Worm (Caenorhabditis elegans): ENCODE results near the gene F13A7.1.

The F13A7.1 gene

DNA sequence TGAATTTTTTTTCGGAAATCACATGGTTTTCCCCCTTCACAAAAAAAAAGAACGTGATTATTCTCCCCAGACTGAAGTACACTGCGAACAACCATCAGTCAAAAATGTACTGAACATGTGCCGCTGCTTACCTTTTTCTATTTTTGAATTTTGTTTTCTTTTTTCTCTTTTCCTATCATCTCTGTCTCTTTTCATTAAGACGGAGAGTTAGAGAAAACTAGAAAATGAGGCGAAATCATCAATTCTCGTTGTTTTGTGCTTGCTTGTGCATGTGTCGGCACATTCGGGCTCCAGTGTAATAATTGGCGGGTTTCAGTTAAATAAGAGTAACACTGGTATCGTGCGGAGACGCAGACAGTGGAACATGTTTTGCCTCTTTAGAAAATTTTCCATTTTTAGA lies 25.5 kb downstream of the F13A7.1 start (continued):
- TF ChIP-seq ets-5 (GFP tag; IDR thresholded peaks at IDR 0.05) (no peak), lin-14 (GFP tag; optimal IDR thresholded peaks at IDR 0.05) (peak; percentile 72), elt-3 (tag; optimal IDR thresholded peaks at IDR 0.05) (no peak), efl-1 (optimal IDR thresholded peaks at IDR 0.05) (peak; percentile 15 to 25), efl-1 (GFP tag; optimal IDR thresholded peaks at IDR 0.05 in 1 of 2) (peak; percentile 9 to 90), C16A3.4 (tag; optimal IDR thresholded peaks at IDR 0.05) (peak; percentile 12), fos-1 (tag; optimal IDR thresholded peaks at IDR 0.05) (no peak), skn-1 (tag; optimal IDR thresholded peaks at IDR 0.05) (peak; percentile 28), snu-23 (GFP tag; optimal IDR thresholded peaks at IDR 0.05) (peak; percentile 34), lsy-2 (tag; optimal IDR thresholded peaks at IDR 0.05) (peak in 1 of 2 experiments; percentile 44), lin-39 (tag; optimal IDR thresholded peaks at IDR 0.05) (peak; percentile 14), blmp-1 (tag; optimal IDR thresholded peaks at IDR 0.05) (no peak), nhr-77 (tag; optimal IDR thresholded peaks at IDR 0.05) (no peak)

- TF ChIP-seq lin-39 (tag; optimal IDR thresholded peaks at IDR 0.05) = no peak
- TF ChIP-seq fkh-8 (tag; optimal IDR thresholded peaks at IDR 0.05) = no peak
- TF ChIP-seq mab-9 (GFP tag; IDR thresholded peaks at IDR 0.05) = no peak
- no peak for TF ChIP-seq nhr-28 (tag; optimal IDR thresholded peaks at IDR 0.05)
- peak; percentile 85 for TF ChIP-seq snpc-4 (tag; optimal IDR thresholded peaks at IDR 0.05)
- no peak for TF ChIP-seq dpl-1 (GFP tag; optimal IDR thresholded peaks at IDR 0.05)
Measured at ce11 chrV:16351757-16352156, 26.0 kb downstream of the F13A7.1 start.

DNA sequence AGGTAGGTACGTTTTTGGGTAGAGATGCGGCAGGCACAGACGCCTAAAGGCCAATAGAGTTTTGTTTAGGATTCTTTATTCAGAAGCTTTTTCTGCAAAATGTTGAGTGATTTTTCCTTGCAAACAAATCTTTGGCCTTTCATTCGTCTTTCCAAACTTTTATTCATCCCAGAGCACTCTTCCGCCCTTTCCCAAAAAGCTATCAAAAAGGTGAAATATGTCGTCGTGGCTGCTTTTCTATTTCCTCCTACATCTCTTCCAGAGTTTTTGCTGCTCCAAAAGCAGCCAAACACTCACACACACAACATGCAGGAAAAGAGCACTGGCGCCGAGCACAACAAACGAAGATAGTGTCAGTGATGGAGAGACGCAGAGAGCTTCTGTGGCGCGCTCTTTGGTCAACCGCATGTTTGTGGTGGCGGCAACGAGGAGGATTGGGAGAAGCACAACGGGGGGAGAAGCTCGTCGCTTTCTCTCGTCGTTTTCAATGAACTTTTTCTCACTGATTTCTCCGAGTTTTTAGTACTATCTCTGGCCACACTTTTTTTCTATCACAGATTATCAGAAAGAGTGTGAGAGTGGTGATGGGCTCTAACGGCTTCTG lies 26.9 kb downstream of the F13A7.1 start:
- TF ChIP-seq mdl-1 (tag; optimal IDR thresholded peaks at IDR 0.05) (peak in 1 of 2 experiments; percentile 39), mep-1 (tag; optimal IDR thresholded peaks at IDR 0.05) (peak; percentile 23), dsc-1 (tag; optimal IDR thresholded peaks at IDR 0.05) (peak; percentile 49), snu-23 (GFP tag; optimal IDR thresholded peaks at IDR 0.05) (peak; percentile 48), nhr-19 (GFP tag; conservative IDR thresholded peaks at IDR 0.05) (peak; percentile 64), vab-15 (tag; optimal IDR thresholded peaks at IDR 0.05) (no peak), aha-1 (tag; optimal IDR thresholded peaks at IDR 0.05) (no peak), pax-3 (tag; optimal IDR thresholded peaks at IDR 0.05) (peak; percentile 22), xbp-1 (tag; optimal IDR thresholded peaks at IDR 0.05) (peak; percentile 11), isw-1 (GFP tag; IDR thresholded peaks at IDR 0.05) (peak; percentile 17; the same call in 1 of the 2 replicates), ceh-82 (tag; optimal IDR thresholded peaks at IDR 0.05) (peak in 2 of 3 experiments; percentile 7 to 72), unc-130 (tag; optimal IDR thresholded peaks at IDR 0.05) (no peak), tlp-1 (tag; optimal IDR thresholded peaks at IDR 0.05) (no peak), irx-1 (tag; optimal IDR thresholded peaks at IDR 0.05) (no peak), lsy-2 (tag; optimal IDR thresholded peaks at IDR 0.05) (peak in 1 of 2 experiments; percentile 55), efl-1 (optimal IDR thresholded peaks at IDR 0.05) (peak; percentile 42 to 43), efl-1 (GFP tag; optimal IDR thresholded peaks at IDR 0.05 in 1 of 2) (peak; percentile 30 to 89), jun-1 (tag; optimal IDR thresholded peaks at IDR 0.05) (peak; percentile 25), efl-3 (GFP tag; optimal IDR thresholded peaks at IDR 0.05) (no peak), fkh-10 (GFP tag; optimal IDR thresholded peaks at IDR 0.05) (peak; percentile 6), ceh-88 (GFP tag; IDR thresholded peaks at IDR 0.05) (no peak), nhr-28 (tag; optimal IDR thresholded peaks at IDR 0.05) (no peak), nhr-47 (tag; optimal IDR thresholded peaks at IDR 0.05) (peak; percentile 67), unc-30 (tag; optimal IDR thresholded peaks at IDR 0.05) (no peak), sptf-1 (tag; optimal IDR thresholded peaks at IDR 0.05) (no peak), lir-3 (tag; optimal IDR thresholded peaks at IDR 0.05; ENCODE audit: poor library complexity) (no peak), nhr-85 (tag) (peak; percentile 40), ceh-90 (tag; optimal IDR thresholded peaks at IDR 0.05) (no peak), nhr-71 (tag; optimal IDR thresholded peaks at IDR 0.05) (peak; percentile 69), unc-86 (tag; optimal IDR thresholded peaks at IDR 0.05) (peak; percentile 39), lin-39 (tag; optimal IDR thresholded peaks at IDR 0.05) (no peak), dpl-1 (GFP tag; optimal IDR thresholded peaks at IDR 0.05) (peak in 2 of 3 experiments; percentile 28 to 40), hpl-2 (GFP tag; optimal IDR thresholded peaks at IDR 0.05) (no peak), lin-35 (GFP tag; optimal IDR thresholded peaks at IDR 0.05) (peak; percentile 46 to 51), mef-2 (tag; optimal IDR thresholded peaks at IDR 0.05) (no peak), fkh-4 (tag; optimal IDR thresholded peaks at IDR 0.05; ENCODE audit: borderline replicate concordance) (no peak), nhr-20 (tag; optimal IDR thresholded peaks at IDR 0.05) (peak; percentile 57), nhr-84 (tag; optimal IDR thresholded peaks at IDR 0.05) (no peak)

Measured in whole organism, L1 larva.